Worm (Caenorhabditis elegans) whole organism, L3 larva: Measurements from ENCODE around the gene tsp-18.

Experiments used
- R02D3.7 ChIP-seq: fragments of 150-350 bp; optimal IDR thresholded peaks from 2 replicates; lab custom pipeline; 2014; ENCODE audit warnings: missing biosample characterization, missing genetic modification characterization
- ZK546.5 ChIP-seq: sonication (generic microtip); optimal IDR thresholded peaks from 2 replicates; lab custom pipeline; 2017; ENCODE audit warnings: missing biosample characterization, missing genetic modification characterization
- ama-1 ChIP-seq: fragments of 150-350 bp; optimal IDR thresholded peaks from 2 replicates; lab custom pipeline; 2018
- ceh-16 ChIP-seq: sonication (generic microtip); optimal IDR thresholded peaks from 2 replicates; lab custom pipeline; 2017; ENCODE audit warnings: missing biosample characterization, missing genetic modification characterization
- ceh-28 ChIP-seq: fragments of 150-350 bp; optimal IDR thresholded peaks from 2 replicates; lab custom pipeline; 2014; ENCODE audit warnings: missing biosample characterization, missing genetic modification reagents, missing genetic modification characterization
- ceh-82 ChIP-seq: fragments of 150-350 bp; optimal IDR thresholded peaks from 2 replicates; lab custom pipeline; 2014; ENCODE audit warnings: missing biosample characterization, missing genetic modification characterization
- ceh-9 ChIP-seq: sonication (generic microtip); optimal IDR thresholded peaks from 2 replicates; lab custom pipeline; 2018; ENCODE audit warnings: missing biosample characterization, missing genetic modification characterization
- daf-12 ChIP-seq: fragments of 150-350 bp; optimal IDR thresholded peaks from 2 replicates; lab custom pipeline; 2014; ENCODE audit warnings: missing biosample characterization, missing genetic modification reagents, missing genetic modification characterization
- egl-27 ChIP-seq: sonication (generic microtip); optimal IDR thresholded peaks from 4 replicates; lab custom pipeline; 2017; ENCODE audit warnings: missing biosample characterization, missing genetic modification reagents, missing genetic modification characterization
- egl-5 ChIP-seq: fragments of 150-350 bp; optimal IDR thresholded peaks from 2 replicates; lab custom pipeline; 2017; ENCODE audit warnings: missing biosample characterization, missing genetic modification reagents, missing genetic modification characterization, inconsistent platforms
- elt-1 ChIP-seq: fragments of 150-350 bp; optimal IDR thresholded peaks from 2 replicates; lab custom pipeline; 2014; ENCODE audit warnings: missing biosample characterization, missing genetic modification characterization
- elt-2 ChIP-seq: sonication (generic microtip); optimal IDR thresholded peaks from 2 replicates; lab custom pipeline; 2016; ENCODE audit warnings: missing genetic modification reagents, mild to moderate bottlenecking, missing genetic modification characterization, missing compliant biosample characterization
- elt-3 ChIP-seq, 3 experiments: fragments of 150-350 bp in 1 of 3; sonication (generic microtip) in 2 of 3; optimal IDR thresholded peaks; 2 replicates in 2 of 3; 4 replicates in 1 of 3; lab custom pipeline; 2014 to 2017; ENCODE audit warnings: missing biosample characterization in 3 of 3, missing genetic modification characterization in 3 of 3
- eor-1 ChIP-seq, 2 experiments: fragments of 150-350 bp; optimal IDR thresholded peaks; 2 replicates each; lab custom pipeline; 2014 to 2018; ENCODE audit warnings: missing biosample characterization in 2 of 2, missing genetic modification characterization in 2 of 2
- fkh-10 ChIP-seq: sonication (generic microtip); optimal IDR thresholded peaks from 2 replicates; lab custom pipeline; 2017; ENCODE audit warnings: missing biosample characterization, missing genetic modification reagents, missing genetic modification characterization
- fkh-2 ChIP-seq: fragments of 150-350 bp; optimal IDR thresholded peaks from 2 replicates; lab custom pipeline; 2014; ENCODE audit warnings: missing biosample characterization, missing genetic modification reagents, missing genetic modification characterization
- fos-1 ChIP-seq: fragments of 150-350 bp; optimal IDR thresholded peaks from 2 replicates; lab custom pipeline; 2014; ENCODE audit warnings: missing biosample characterization, missing genetic modification characterization
- hmg-11 ChIP-seq: sonication (generic microtip); optimal IDR thresholded peaks from 2 replicates; lab custom pipeline; 2016; ENCODE audit warnings: missing genetic modification characterization, missing compliant biosample characterization
- jun-1 ChIP-seq: fragments of 150-350 bp; optimal IDR thresholded peaks from 2 replicates; lab custom pipeline; 2014; ENCODE audit warnings: missing biosample characterization, missing genetic modification reagents, missing genetic modification characterization
- lin-39 ChIP-seq: fragments of 150-350 bp; optimal IDR thresholded peaks from 2 replicates; lab custom pipeline; 2018; ENCODE audit warnings: missing biosample characterization, missing genetic modification reagents, missing genetic modification characterization
- lsy-12 ChIP-seq: sonication (generic microtip); optimal IDR thresholded peaks from 2 replicates; lab custom pipeline; 2016; ENCODE audit warnings: mild to moderate bottlenecking, missing genetic modification characterization, missing compliant biosample characterization
- mdl-1 ChIP-seq: fragments of 150-350 bp; optimal IDR thresholded peaks from 2 replicates; lab custom pipeline; 2014; ENCODE audit warnings: missing biosample characterization, missing genetic modification characterization
- mml-1 ChIP-seq: fragments of 150-350 bp; sonication (generic microtip); optimal IDR thresholded peaks from 3 replicates; lab custom pipeline; 2014; ENCODE audit warnings: missing biosample characterization, missing genetic modification characterization
- nfya-1 ChIP-seq: sonication (generic microtip); optimal IDR thresholded peaks from 2 replicates; lab custom pipeline; 2017; ENCODE audit warnings: missing genetic modification characterization, mild to moderate bottlenecking, missing compliant biosample characterization, antibody characterized with exemption, moderate library complexity; ENCODE audit not compliant: insufficient read depth
- nhr-11 ChIP-seq: fragments of 150-350 bp; optimal IDR thresholded peaks from 2 replicates; lab custom pipeline; 2014; ENCODE audit warnings: missing biosample characterization, missing genetic modification characterization
- nhr-12 ChIP-seq: fragments of 150-350 bp; optimal IDR thresholded peaks from 2 replicates; lab custom pipeline; 2014; ENCODE audit warnings: missing biosample characterization, missing genetic modification characterization
- nhr-23 ChIP-seq: fragments of 150-350 bp; optimal IDR thresholded peaks from 2 replicates; lab custom pipeline; 2014; ENCODE audit warnings: missing biosample characterization, missing genetic modification reagents, missing genetic modification characterization
- nhr-237 ChIP-seq: fragments of 150-350 bp; optimal IDR thresholded peaks from 2 replicates; lab custom pipeline; 2014; ENCODE audit warnings: missing biosample characterization, missing genetic modification characterization
- nhr-25 ChIP-seq: sonication (generic microtip); optimal IDR thresholded peaks from 2 replicates; lab custom pipeline; 2017; ENCODE audit warnings: missing biosample characterization, missing genetic modification characterization
- nhr-67 ChIP-seq: fragments of 150-350 bp; optimal IDR thresholded peaks from 2 replicates; lab custom pipeline; 2014; ENCODE audit warnings: missing biosample characterization, missing genetic modification characterization
- nhr-76 ChIP-seq: fragments of 150-350 bp; sonication (generic microtip); optimal IDR thresholded peaks from 5 replicates; lab custom pipeline; 2014; ENCODE audit warnings: missing biosample characterization, missing genetic modification characterization
- nhr-77 ChIP-seq: fragments of 150-350 bp; optimal IDR thresholded peaks from 2 replicates; lab custom pipeline; 2014; ENCODE audit warnings: missing biosample characterization, missing genetic modification characterization
- pha-4 ChIP-seq: fragments of 150-350 bp; optimal IDR thresholded peaks from 2 replicates; lab custom pipeline; 2014; ENCODE audit warnings: missing biosample characterization, missing genetic modification reagents, missing genetic modification characterization
- pqm-1 ChIP-seq: fragments of 150-350 bp; optimal IDR thresholded peaks from 2 replicates; lab custom pipeline; 2017; ENCODE audit warnings: missing biosample characterization, missing genetic modification characterization, inconsistent platforms
- snpc-4 ChIP-seq: fragments of 150-350 bp; optimal IDR thresholded peaks from 2 replicates; lab custom pipeline; 2014; ENCODE audit warnings: missing biosample characterization, missing genetic modification characterization
- tbx-2 ChIP-seq: sonication (generic microtip); optimal IDR thresholded peaks from 2 replicates; lab custom pipeline; 2016; ENCODE audit warnings: mild to moderate bottlenecking, missing genetic modification characterization, missing compliant biosample characterization
- unc-39 ChIP-seq: sonication (generic microtip); optimal IDR thresholded peaks from 4 replicates; lab custom pipeline; 2017; ENCODE audit warnings: missing biosample characterization, missing genetic modification characterization
- unc-62 ChIP-seq: fragments of 150-350 bp; sonication (generic microtip); optimal IDR thresholded peaks from 4 replicates; lab custom pipeline; 2014; ENCODE audit warnings: missing biosample characterization, missing genetic modification reagents, missing genetic modification characterization
- ztf-4 ChIP-seq: fragments of 150-350 bp; optimal IDR thresholded peaks from 2 replicates; lab custom pipeline; 2014; ENCODE audit warnings: missing biosample characterization, missing genetic modification characterization

Gene tsp-18

ce11 chrII:5904252-5904651 lies at the start of gene tsp-18:
TSS of gene tsp-18 (plus strand) at chrII:5904552.
- TF ChIP-seq elt-3 (tag; optimal IDR thresholded peaks at IDR 0.05; lab: Kevin White, UChicago) (no peak), elt-1 (tag; lab: Kevin White, UChicago) (no peak), jun-1 (tag; lab: Kevin White, UChicago) (no peak), hmg-11 (tag; lab: Kevin White, UChicago) (no peak), nhr-67 (tag; lab: Kevin White, UChicago) (no peak), lin-39 (tag; lab: Kevin White, UChicago) (no peak), mdl-1 (tag; lab: Kevin White, UChicago) (no peak), egl-27 (tag; lab: Kevin White, UChicago) (no peak), elt-2 (no peak), nhr-23 (no peak), nhr-25 (tag; lab: Kevin White, UChicago) (no peak), daf-12 (no peak), snpc-4 (tag; lab: Kevin White, UChicago) (no peak), R02D3.7 (tag; lab: Kevin White, UChicago) (no peak), egl-5 (tag; lab: Kevin White, UChicago) (no peak), nhr-76 (tag; lab: Kevin White, UChicago) (no peak), tbx-2 (tag; lab: Kevin White, UChicago) (no peak)

- TF ChIP-seq ceh-28 (tag; lab: Kevin White, UChicago) = no peak
- no peak for TF ChIP-seq pha-4 (tag; lab: Kevin White, UChicago)
- TF ChIP-seq nfya-1 = no peak
- no peak for TF ChIP-seq lsy-12
- TF ChIP-seq elt-1 (tag; lab: Kevin White, UChicago) = no peak
- TF ChIP-seq mml-1 (tag; lab: Kevin White, UChicago) = no peak
- no peak for TF ChIP-seq eor-1 (tag; optimal IDR thresholded peaks at IDR 0.05; lab: Kevin White, UChicago)
- no peak for TF ChIP-seq fkh-2 (tag; lab: Kevin White, UChicago)
- TF ChIP-seq hmg-11 (tag; lab: Kevin White, UChicago) = no peak
- TF ChIP-seq nhr-23 = no peak
- no peak for TF ChIP-seq nhr-67 (tag; lab: Kevin White, UChicago)
- TF ChIP-seq elt-2 = no peak
- TF ChIP-seq egl-27 (tag; lab: Kevin White, UChicago) = no peak
- no peak for TF ChIP-seq nhr-76 (tag; lab: Kevin White, UChicago)
- no peak for TF ChIP-seq lin-39 (tag; lab: Kevin White, UChicago)
- no peak for TF ChIP-seq jun-1 (tag; lab: Kevin White, UChicago)
Observed at ce11 chrII:5858322-5858721, 46.0 kb upstream of the tsp-18 start, which contains the start of gene F55C12.4. TSS of gene F55C12.4 (minus strand) at chrII:5858422.

ce11 chrII:5860621-5861020 lies 43.7 kb upstream of the tsp-18 start:
- TF ChIP-seq fkh-10 (peak; percentile 76), ceh-16 (tag; lab: Kevin White, UChicago) (no peak), nhr-23 (no peak), nfya-1 (peak; percentile 7), ceh-28 (tag; lab: Kevin White, UChicago) (no peak), ztf-4 (no peak)

ce11 chrII:5863893-5864292 lies 40.5 kb upstream of the tsp-18 start, which contains the start of gene tag-234:
TSS of gene tag-234 (plus strand) at chrII:5864193.
- TF ChIP-seq pqm-1 (tag; lab: Kevin White, UChicago) = peak; percentile 47
- TF ChIP-seq nhr-12 = no peak
- peak; percentile 68 for TF ChIP-seq elt-2

- TF ChIP-seq pqm-1 (tag; lab: Kevin White, UChicago) (peak; percentile 69), fos-1 (peak; percentile 11), nhr-23 (no peak), ceh-9 (no peak), egl-27 (tag; lab: Kevin White, UChicago) (no peak), mdl-1 (tag; lab: Kevin White, UChicago) (no peak), egl-5 (tag; lab: Kevin White, UChicago) (no peak), hmg-11 (tag; lab: Kevin White, UChicago) (no peak), unc-39 (no peak), elt-2 (peak; percentile 66), tbx-2 (tag; lab: Kevin White, UChicago) (no peak), ZK546.5 (tag; lab: Kevin White, UChicago) (no peak), eor-1 (tag; optimal IDR thresholded peaks at IDR 0.05; lab: Kevin White, UChicago) (no peak), elt-1 (tag; lab: Kevin White, UChicago) (no peak), mml-1 (tag; lab: Kevin White, UChicago) (no peak), nhr-77 (tag; lab: Kevin White, UChicago) (no peak), unc-62 (GFP tag; lab: Kevin White, UChicago) (no peak), pha-4 (tag; lab: Kevin White, UChicago) (peak; percentile 30), nhr-11 (tag; lab: Kevin White, UChicago) (no peak), ama-1 (lab: Kevin White, UChicago) (no peak), nhr-12 (no peak), jun-1 (tag; lab: Kevin White, UChicago) (no peak), nhr-67 (tag; lab: Kevin White, UChicago) (no peak), nfya-1 (no peak), nhr-76 (tag; lab: Kevin White, UChicago) (no peak), nhr-237 (tag; lab: Kevin White, UChicago) (no peak), lsy-12 (no peak), ceh-82 (tag; lab: Kevin White, UChicago) (no peak), fkh-2 (tag; lab: Kevin White, UChicago) (no peak)
Observed at ce11 chrII:5865405-5866308, 38.7 kb upstream of the tsp-18 start, which contains the start of gene F55C12.19. TSS of gene F55C12.19 (plus strand) at chrII:5866139.
